Fruit fly (Drosophila melanogaster): ENCODE data around the gene CG16965.

DNA sequence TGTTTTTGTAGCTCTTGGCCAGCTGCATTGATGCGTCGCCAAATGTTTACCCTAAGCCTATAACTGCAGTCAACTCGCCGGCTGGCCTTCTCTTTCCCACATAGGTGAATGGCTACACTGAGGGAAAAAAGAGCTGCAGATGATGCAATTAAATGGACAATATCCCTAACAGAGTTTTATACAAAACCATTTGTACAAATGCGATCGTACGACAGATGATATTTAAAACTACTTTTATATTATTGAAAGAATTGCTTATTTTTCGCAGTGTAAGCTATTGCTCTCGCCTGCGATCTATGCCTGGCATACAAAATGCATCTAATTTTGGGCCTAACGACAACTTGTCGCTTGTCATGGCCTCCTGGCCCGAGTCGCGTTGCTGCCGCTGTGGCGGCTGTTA, 31.5 kb upstream of the CG16965 start:
- TF ChIP-seq pan (optimal IDR thresholded peaks at IDR 0.05) (no peak), Dfd (GFP tag; optimal IDR thresholded peaks at IDR 0.05) (no peak), Hnf4 (GFP tag; optimal IDR thresholded peaks at IDR 0.05) (no peak)
